Fruit fly (Drosophila melanogaster): ENCODE data around the gene MED30.

MED30 gene

dm6 chr3L:621097-621967 lies 32.6 kb downstream of the MED30 start (continued):
- TF ChIP-seq Atf3 (GFP tag; optimal IDR thresholded peaks at IDR 0.05) (peak; percentile 71), CG7786 (GFP tag; optimal IDR thresholded peaks at IDR 0.05) (peak; percentile 47), CG17829 (tag; optimal IDR thresholded peaks at IDR 0.05) (peak; percentile 92), pita (GFP tag; optimal IDR thresholded peaks at IDR 0.05) (no peak), pnt (GFP tag; optimal IDR thresholded peaks at IDR 0.05) (peak; percentile 81), CG4617 (GFP tag; optimal IDR thresholded peaks at IDR 0.05; ENCODE audit: borderline replicate concordance) (peak; percentile 76), ci (GFP tag; IDR thresholded peaks at IDR 0.05) (peak; percentile 79), Hmr (GFP tag; optimal IDR thresholded peaks at IDR 0.05) (no peak), CG3163 (GFP tag; optimal IDR thresholded peaks at IDR 0.05) (no peak), zen (tag; optimal IDR thresholded peaks at IDR 0.05) (peak; percentile 97), CG15479 (GFP tag; optimal IDR thresholded peaks at IDR 0.05) (peak; percentile 92), Lhr (GFP tag; optimal IDR thresholded peaks at IDR 0.05) (peak; percentile 65), CG18476 (GFP tag; optimal IDR thresholded peaks at IDR 0.05) (peak; percentile 68), zfh1 (GFP tag; IDR thresholded peaks at IDR 0.05) (peak; percentile 92), Kr (GFP tag; optimal IDR thresholded peaks at IDR 0.05) (peak; percentile 75), tup (GFP tag; optimal IDR thresholded peaks at IDR 0.05) (peak; percentile 48), Fer3 (tag; optimal IDR thresholded peaks at IDR 0.05) (peak; percentile 5), gfzf (GFP tag; optimal IDR thresholded peaks at IDR 0.05) (no peak), Stat92E (GFP tag; optimal IDR thresholded peaks at IDR 0.05) (peak in 1 of 3 experiments; percentile 97), CG10147 (GFP tag; optimal IDR thresholded peaks at IDR 0.05) (peak; percentile 45), mirr (GFP tag; optimal IDR thresholded peaks at IDR 0.05) (no peak), gce (GFP tag; IDR thresholded peaks at IDR 0.05) (no peak), CG2875 (GFP tag; optimal IDR thresholded peaks at IDR 0.05) (peak; percentile 79), Hr51 (GFP tag; optimal IDR thresholded peaks at IDR 0.05) (peak; percentile 38 to 54), scrt (GFP tag; optimal IDR thresholded peaks at IDR 0.05) (peak; percentile 40), CG10565 (GFP tag; optimal IDR thresholded peaks at IDR 0.05) (peak; percentile 47), Nf-YA (GFP tag; IDR thresholded peaks at IDR 0.05) (no peak), CG5245 (GFP tag; optimal IDR thresholded peaks at IDR 0.05) (peak; percentile 73), abd-A (tag; optimal IDR thresholded peaks at IDR 0.05) (no peak), slou (GFP tag; optimal IDR thresholded peaks at IDR 0.05) (no peak), CG17568 (GFP tag; optimal IDR thresholded peaks at IDR 0.05) (peak; percentile 77), Asciz (GFP tag; optimal IDR thresholded peaks at IDR 0.05) (peak; percentile 64), sug (tag; optimal IDR thresholded peaks at IDR 0.05) (no peak), lmd (GFP tag; IDR thresholded peaks at IDR 0.05) (peak; percentile 64; the same call in 1 of the 2 replicates), Mes4 (GFP tag; optimal IDR thresholded peaks at IDR 0.05) (peak; percentile 71), kah (GFP tag; optimal IDR thresholded peaks at IDR 0.05) (peak; percentile 13), bbx (GFP tag; IDR thresholded peaks at IDR 0.05; ENCODE audit: partially characterized antibody) (no peak), dmrt99B (tag; optimal IDR thresholded peaks at IDR 0.05) (peak; percentile 69), HHEX (GFP tag; optimal IDR thresholded peaks at IDR 0.05) (peak; percentile 28), CG2889 (GFP tag; IDR thresholded peaks at IDR 0.05) (no peak), knrl (GFP tag; IDR thresholded peaks at IDR 0.05; ENCODE audit: partially characterized antibody) (no peak), Oaz (GFP tag; IDR thresholded peaks at IDR 0.05) (no peak), Sox100B (GFP tag; optimal IDR thresholded peaks at IDR 0.05) (peak; percentile 57), CG1024 (GFP tag; IDR thresholded peaks at IDR 0.05) (peak; percentile 44; the same call in 1 of the 2 replicates), usp (GFP tag; optimal IDR thresholded peaks at IDR 0.05) (no peak), CG18011 (GFP tag; optimal IDR thresholded peaks at IDR 0.05) (no peak), her (GFP tag; optimal IDR thresholded peaks at IDR 0.05) (peak; percentile 31)

All from whole organism, embryonic.